Worm (Caenorhabditis elegans): ENCODE data around the gene clec-27.

DNA sequence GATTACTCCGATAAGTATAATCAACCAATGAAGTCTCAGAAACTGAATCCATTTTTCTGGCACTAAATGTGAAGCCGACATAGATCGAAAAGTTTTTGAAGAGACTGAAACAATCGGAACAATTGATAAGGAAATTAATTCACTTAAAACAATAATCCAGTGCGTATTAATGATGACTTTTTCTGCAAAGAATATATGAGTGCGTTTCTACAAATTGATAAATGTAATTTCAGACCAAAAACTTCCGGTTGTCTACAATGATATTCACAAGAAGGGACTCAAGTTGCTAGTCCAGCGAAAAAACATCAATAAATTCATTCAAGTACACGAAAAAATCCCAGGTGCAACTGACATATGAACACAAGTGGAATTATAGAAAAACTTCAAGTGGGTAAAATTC, 15.3 kb downstream of the clec-27 start, which contains the start of gene clec-33:
- no peak for TF ChIP-seq lin-13 (GFP tag; optimal IDR thresholded peaks at IDR 0.05)
- no peak for TF ChIP-seq ceh-28 (tag; optimal IDR thresholded peaks at IDR 0.05)
- TF ChIP-seq nhr-237 (tag; optimal IDR thresholded peaks at IDR 0.05): no peak
- TF ChIP-seq lir-3 (tag; optimal IDR thresholded peaks at IDR 0.05): no peak
- TF ChIP-seq dpl-1 (GFP tag; optimal IDR thresholded peaks at IDR 0.05): no peak
- no peak for TF ChIP-seq nhr-41 (GFP tag; IDR thresholded peaks at IDR 0.05)
